Fruit fly (Drosophila melanogaster): ENCODE data around the gene shps.

The shps gene

dm6 chr3R:24271071-24271470, 8.3 kb upstream of the shps start, which contains the start of gene jar (continued):
- TF ChIP-seq Gug (GFP tag; IDR thresholded peaks at IDR 0.05) (no peak), CG10654 (GFP tag; optimal IDR thresholded peaks at IDR 0.05) (no peak), CG4707 (GFP tag; optimal IDR thresholded peaks at IDR 0.05) (peak; percentile 29), CG11398 (GFP tag; optimal IDR thresholded peaks at IDR 0.05) (no peak), CG13123 (GFP tag; optimal IDR thresholded peaks at IDR 0.05) (peak; percentile 3), hb (GFP tag; IDR thresholded peaks at IDR 0.05; ENCODE audit: partially characterized antibody) (peak; percentile 70), CG12155 (GFP tag; optimal IDR thresholded peaks at IDR 0.05) (no peak), CG4282 (GFP tag; optimal IDR thresholded peaks at IDR 0.05) (no peak), ems (GFP tag; optimal IDR thresholded peaks at IDR 0.05) (peak; percentile 14), YL-1 (GFP tag; optimal IDR thresholded peaks at IDR 0.05) (peak; percentile 15), gro (GFP tag; optimal IDR thresholded peaks at IDR 0.05) (peak; percentile 32), Dbx (GFP tag; IDR thresholded peaks at IDR 0.05) (peak; percentile 58; the same call in 1 of the 3 replicates), run (tag; optimal IDR thresholded peaks at IDR 0.05) (peak; percentile 39), lov (optimal IDR thresholded peaks at IDR 0.05) (no peak), lov (GFP tag; IDR thresholded peaks at IDR 0.05) (0 out of 3 replicates have a peak, but pooled peaks have one; percentile 32), CG6813 (GFP tag; optimal IDR thresholded peaks at IDR 0.05) (peak; percentile 7), CG9727 (GFP tag; optimal IDR thresholded peaks at IDR 0.05) (peak; percentile 44), Fer3 (tag; optimal IDR thresholded peaks at IDR 0.05) (peak; percentile 1), CG13775 (GFP tag; optimal IDR thresholded peaks at IDR 0.05) (peak; percentile 4), CG2120 (GFP tag; optimal IDR thresholded peaks at IDR 0.05) (peak; percentile 11), MTF-1 (GFP tag; optimal IDR thresholded peaks at IDR 0.05; ENCODE audit: borderline replicate concordance) (peak; percentile 51), tap (tag; optimal IDR thresholded peaks at IDR 0.05) (no peak), HLH3B (GFP tag; IDR thresholded peaks at IDR 0.05) (peak; percentile 9; the same call in 1 of the 2 replicates), CG10979 (tag; optimal IDR thresholded peaks at IDR 0.05) (peak; percentile 35), Nf-YB (GFP tag; optimal IDR thresholded peaks at IDR 0.05) (peak; percentile 22), CG3847 (GFP tag; IDR thresholded peaks at IDR 0.05) (peak; percentile 65), org-1 (GFP tag; optimal IDR thresholded peaks at IDR 0.05) (peak; percentile 33), Dek (tag; optimal IDR thresholded peaks at IDR 0.05) (peak; percentile 25), amos (GFP tag; IDR thresholded peaks at IDR 0.05; ENCODE audit: partially characterized antibody) (peak; percentile 95), Xrp1 (GFP tag; IDR thresholded peaks at IDR 0.05) (peak; percentile 42; the same call in 1 of the 2 replicates), dm (GFP tag; optimal IDR thresholded peaks at IDR 0.05) (peak; percentile 36), BtbVII (GFP tag; optimal IDR thresholded peaks at IDR 0.05) (peak; percentile 45), CG12769 (tag; optimal IDR thresholded peaks at IDR 0.05) (peak; percentile 49), bowl (GFP tag; IDR thresholded peaks at IDR 0.05) (no peak), chif (GFP tag; optimal IDR thresholded peaks at IDR 0.05) (no peak), Hand (GFP tag; optimal IDR thresholded peaks at IDR 0.05) (no peak), HLHmδ (GFP tag; optimal IDR thresholded peaks at IDR 0.05) (peak; percentile 25), CG6791 (GFP tag; IDR thresholded peaks at IDR 0.05; ENCODE audit: partially characterized antibody) (peak; percentile 91), CG16813 (GFP tag; IDR thresholded peaks at IDR 0.05; ENCODE audit: partially characterized antibody) (peak; percentile 85), B-H1 (GFP tag; IDR thresholded peaks at IDR 0.05) (no peak; the same call in 2 of the 3 replicates), ERR (GFP tag; optimal IDR thresholded peaks at IDR 0.05) (peak; percentile 6), mam (GFP tag; optimal IDR thresholded peaks at IDR 0.05) (no peak), so (GFP tag; IDR thresholded peaks at IDR 0.05) (peak; percentile 74; the same call in 2 of the 3 replicates), sna (GFP tag; IDR thresholded peaks at IDR 0.05; ENCODE audit: partially characterized antibody) (peak; percentile 87), Deaf1 (tag; optimal IDR thresholded peaks at IDR 0.05) (peak; percentile 61), Gsc (GFP tag; IDR thresholded peaks at IDR 0.05) (no peak), CG8290 (GFP tag; optimal IDR thresholded peaks at IDR 0.05) (peak; percentile 3), CG8290 (tag; optimal IDR thresholded peaks at IDR 0.05) (peak in 1 of 2 experiments; percentile 80), CG17612 (GFP tag; IDR thresholded peaks at IDR 0.05) (no peak), Aef1 (GFP tag; IDR thresholded peaks at IDR 0.05) (peak; percentile 86), CG15601 (tag; optimal IDR thresholded peaks at IDR 0.05) (peak; percentile 37)

All from whole organism, embryonic.